Worm (Caenorhabditis elegans): ENCODE measurements around the gene T08B6.4.

T08B6.4 gene

DNA sequence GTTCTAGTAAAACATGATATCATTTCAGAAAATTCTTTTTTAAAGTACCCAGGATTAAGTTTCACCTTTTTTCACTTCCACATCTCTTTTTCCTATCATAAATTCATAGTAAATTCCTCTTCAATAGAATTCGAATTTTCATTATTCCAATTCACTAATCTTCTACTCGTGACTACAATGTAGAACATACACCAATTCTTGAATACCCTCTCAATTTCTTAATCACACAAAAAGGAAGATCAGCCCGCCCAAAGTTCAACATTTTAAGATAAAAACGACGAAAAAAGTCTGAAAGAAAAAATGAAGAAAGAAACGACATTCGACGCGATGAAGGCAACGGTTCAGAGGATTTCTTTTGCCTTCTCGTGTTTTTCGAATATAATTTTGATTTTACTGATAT lies 48.4 kb downstream of the T08B6.4 start, which contains the start of gene str-163:
str-163 (plus strand) TSS at position 301 of the 400 bp plus-strand sequence.
- no peak for TF ChIP-seq lin-32 (GFP tag; optimal IDR thresholded peaks at IDR 0.05)
